Fruit fly (Drosophila melanogaster) whole organism, prepupa: ENCODE data around the gene Shc.

Source experiments
- Blimp-1 ChIP-seq: fragments of 200-800 bp; sonication (Bioruptor generic); optimal IDR thresholded peaks from 3 replicates; lab custom pipeline; 2017; ENCODE audit warnings: missing biosample characterization, missing genetic modification characterization, mild to moderate bottlenecking, moderate library complexity, missing genetic modification reagents
- CG10631 ChIP-seq: fragments of 200-800 bp; sonication (Bioruptor generic); optimal IDR thresholded peaks from 2 replicates; lab custom pipeline; 2016; ENCODE audit warnings: missing biosample characterization, missing genetic modification characterization
- CG11762 ChIP-seq: fragments of 200-800 bp; sonication (Bioruptor generic); optimal IDR thresholded peaks from 3 replicates; lab custom pipeline; 2016; ENCODE audit warnings: missing biosample characterization, missing genetic modification characterization; ENCODE audit not compliant: insufficient read depth
- CG11902 ChIP-seq: fragments of 200-800 bp; sonication (Bioruptor generic); optimal IDR thresholded peaks from 3 replicates; lab custom pipeline; 2016; ENCODE audit warnings: missing biosample characterization, missing genetic modification characterization
- CG15336 ChIP-seq: fragments of 200-800 bp; sonication (Bioruptor generic); IDR thresholded peaks from 2 replicates; pipeline ENCODE4 v1.3.6; 2022; ENCODE audit warnings: missing biosample characterization, missing genetic modification characterization
- CG1621 ChIP-seq: fragments of 200-800 bp; sonication (Bioruptor generic); optimal IDR thresholded peaks from 3 replicates; lab custom pipeline; 2018; ENCODE audit warnings: missing biosample characterization, mild to moderate bottlenecking, missing genetic modification characterization
- CG16779 ChIP-seq: fragments of 200-800 bp; sonication (Bioruptor generic); optimal IDR thresholded peaks from 3 replicates; lab custom pipeline; 2017; ENCODE audit warnings: missing biosample characterization, mild to moderate bottlenecking, missing genetic modification characterization
- CG3032 ChIP-seq: fragments of 200-800 bp; optimal IDR thresholded peaks from 2 replicates; lab custom pipeline; 2019; ENCODE audit warnings: missing biosample characterization, mild to moderate bottlenecking, missing genetic modification characterization, moderate library complexity
- CG31627 ChIP-seq: fragments of 200-800 bp; sonication (Bioruptor generic); optimal IDR thresholded peaks from 3 replicates; lab custom pipeline; 2016; ENCODE audit warnings: missing biosample characterization, missing genetic modification characterization
- CG32006 ChIP-seq: fragments of 200-800 bp; sonication (Bioruptor generic); optimal IDR thresholded peaks from 3 replicates; lab custom pipeline; 2017; ENCODE audit warnings: missing biosample characterization, mild to moderate bottlenecking, missing genetic modification characterization
- CG3919 ChIP-seq: fragments of 200-800 bp; sonication (Bioruptor generic); optimal IDR thresholded peaks from 3 replicates; lab custom pipeline; 2016; ENCODE audit warnings: missing biosample characterization, missing genetic modification characterization
- CG4318 ChIP-seq: fragments of 200-800 bp; sonication (Bioruptor generic); optimal IDR thresholded peaks from 3 replicates; lab custom pipeline; 2017; ENCODE audit warnings: missing biosample characterization, mild to moderate bottlenecking, missing genetic modification characterization
- CG6163 ChIP-seq: fragments of 200-800 bp; sonication (Bioruptor generic); IDR thresholded peaks from 3 replicates; pipeline ENCODE4 v1.3.6; 2022; ENCODE audit warnings: missing biosample characterization, missing genetic modification characterization
- CG6276 ChIP-seq: fragments of 200-800 bp; sonication (Bioruptor generic); optimal IDR thresholded peaks from 2 replicates; lab custom pipeline; 2017; ENCODE audit warnings: missing biosample characterization, mild to moderate bottlenecking, missing genetic modification characterization
- CG6792 ChIP-seq: fragments of 200-800 bp; sonication (Bioruptor generic); optimal IDR thresholded peaks from 3 replicates; lab custom pipeline; 2016; ENCODE audit warnings: missing biosample characterization, missing genetic modification characterization
- CG6808 ChIP-seq: fragments of 200-800 bp; sonication (Bioruptor generic); optimal IDR thresholded peaks from 3 replicates; lab custom pipeline; 2017; ENCODE audit warnings: missing biosample characterization, missing genetic modification characterization, mild to moderate bottlenecking, moderate library complexity, missing genetic modification reagents
- CG7368 ChIP-seq: fragments of 200-800 bp; sonication (Bioruptor generic); optimal IDR thresholded peaks from 3 replicates; lab custom pipeline; 2016; ENCODE audit warnings: missing biosample characterization, missing genetic modification characterization
- CG8119 ChIP-seq: fragments of 200-800 bp; sonication (Bioruptor generic); IDR thresholded peaks from 3 replicates; pipeline ENCODE4 v1.3.6; 2022; ENCODE audit warnings: missing biosample characterization, missing genetic modification characterization
- CG8319 ChIP-seq: fragments of 200-800 bp; sonication (Bioruptor generic); optimal IDR thresholded peaks from 3 replicates; lab custom pipeline; 2016; ENCODE audit warnings: missing biosample characterization, missing genetic modification characterization
- CG8632 ChIP-seq: fragments of 200-800 bp; sonication (Bioruptor generic); optimal IDR thresholded peaks from 3 replicates; lab custom pipeline; 2016; ENCODE audit warnings: missing biosample characterization, missing genetic modification characterization
- Eip75B ChIP-seq: fragments of 200-800 bp; sonication (Bioruptor generic); optimal IDR thresholded peaks from 3 replicates; lab custom pipeline; 2016; ENCODE audit warnings: missing biosample characterization, missing genetic modification characterization
- Eip78C ChIP-seq: fragments of 200-800 bp; sonication (Bioruptor generic); peaks from one replicate; lab custom pipeline; 2016; ENCODE audit warnings: missing biosample characterization, missing genetic modification characterization
- Eip93F ChIP-seq: fragments of 200-800 bp; sonication (Bioruptor generic); optimal IDR thresholded peaks from 2 replicates; lab custom pipeline; 2016; ENCODE audit warnings: missing biosample characterization, mild to moderate bottlenecking, missing genetic modification characterization
- Ets21C ChIP-seq: fragments of 200-800 bp; sonication (Bioruptor generic); optimal IDR thresholded peaks from 3 replicates; lab custom pipeline; 2016; ENCODE audit warnings: missing biosample characterization, missing genetic modification characterization
- Gug ChIP-seq: fragments of 200-800 bp; sonication (Bioruptor generic); IDR thresholded peaks from 2 replicates; pipeline ENCODE4 v1.3.6; 2022; ENCODE audit warnings: missing biosample characterization, missing genetic modification characterization
- Hr38 ChIP-seq: sonication (Bioruptor generic); optimal IDR thresholded peaks from 2 replicates; lab custom pipeline; 2016; ENCODE audit warnings: missing biosample characterization, missing genetic modification characterization
- Hr39 ChIP-seq: fragments of 200-800 bp; sonication (Bioruptor generic); optimal IDR thresholded peaks from 2 replicates; lab custom pipeline; 2016; ENCODE audit warnings: missing biosample characterization, missing genetic modification characterization
- Lpt ChIP-seq: fragments of 200-800 bp; sonication (Bioruptor generic); optimal IDR thresholded peaks from 3 replicates; lab custom pipeline; 2016; ENCODE audit warnings: missing biosample characterization, missing genetic modification characterization
- Met ChIP-seq: fragments of 200-800 bp; sonication (Bioruptor generic); optimal IDR thresholded peaks from 3 replicates; lab custom pipeline; 2016; ENCODE audit warnings: missing biosample characterization, missing genetic modification characterization
- OdsH ChIP-seq: fragments of 200-800 bp; sonication (Bioruptor generic); optimal IDR thresholded peaks from 3 replicates; lab custom pipeline; 2016; ENCODE audit warnings: missing biosample characterization, missing genetic modification characterization
- Smox ChIP-seq: fragments of 200-800 bp; sonication (Bioruptor generic); optimal IDR thresholded peaks from 3 replicates; lab custom pipeline; 2016; ENCODE audit warnings: missing biosample characterization, missing genetic modification characterization
- Sox102F ChIP-seq: fragments of 200-800 bp; sonication (Bioruptor generic); optimal IDR thresholded peaks from 2 replicates; lab custom pipeline; 2016; ENCODE audit warnings: missing biosample characterization, mild to moderate bottlenecking, missing genetic modification characterization
- Sox14 ChIP-seq: fragments of 200-800 bp; sonication (Bioruptor generic); optimal IDR thresholded peaks from 3 replicates; lab custom pipeline; 2016; ENCODE audit warnings: missing biosample characterization, missing genetic modification characterization
- Sox15 ChIP-seq: fragments of 200-800 bp; sonication (Bioruptor generic); optimal IDR thresholded peaks from 3 replicates; lab custom pipeline; 2016; ENCODE audit warnings: missing biosample characterization, missing genetic modification characterization
- achi ChIP-seq: fragments of 200-800 bp; sonication (Bioruptor generic); optimal IDR thresholded peaks from 3 replicates; lab custom pipeline; 2016; ENCODE audit warnings: missing biosample characterization, missing genetic modification characterization
- acj6 ChIP-seq: fragments of 200-800 bp; sonication (Bioruptor generic); optimal IDR thresholded peaks from 3 replicates; lab custom pipeline; 2016; ENCODE audit warnings: missing biosample characterization, missing genetic modification characterization
- cyc ChIP-seq: fragments of 200-800 bp; sonication (Bioruptor generic); optimal IDR thresholded peaks from 3 replicates; lab custom pipeline; 2016; ENCODE audit warnings: missing biosample characterization, missing genetic modification characterization
- dac ChIP-seq: fragments of 200-800 bp; sonication (Bioruptor generic); optimal IDR thresholded peaks from 2 replicates; lab custom pipeline; 2017; ENCODE audit warnings: missing biosample characterization, mild to moderate bottlenecking, missing genetic modification characterization
- dsx ChIP-seq: fragments of 200-800 bp; optimal IDR thresholded peaks from 3 replicates; lab custom pipeline; 2019; ENCODE audit warnings: missing biosample characterization, mild to moderate bottlenecking, missing genetic modification characterization, moderate library complexity; ENCODE audit not compliant: poor library complexity, severe bottlenecking
- eg ChIP-seq: fragments of 200-800 bp; sonication (Bioruptor generic); IDR thresholded peaks from 3 replicates; pipeline ENCODE4 v1.3.6; 2022; ENCODE audit warnings: missing biosample characterization, missing genetic modification characterization
- esn ChIP-seq: fragments of 200-800 bp; sonication (Bioruptor generic); optimal IDR thresholded peaks from 2 replicates; lab custom pipeline; 2016; ENCODE audit warnings: missing biosample characterization, mild to moderate bottlenecking, missing genetic modification characterization, moderate library complexity
- fd59A ChIP-seq: fragments of 200-800 bp; sonication (Bioruptor generic); optimal IDR thresholded peaks from 2 replicates; lab custom pipeline; 2017; ENCODE audit warnings: missing biosample characterization, mild to moderate bottlenecking, missing genetic modification characterization, missing genetic modification reagents
- fkh ChIP-seq: fragments of 200-800 bp; sonication (Bioruptor generic); optimal IDR thresholded peaks from 3 replicates; lab custom pipeline; 2017; ENCODE audit warnings: missing biosample characterization, mild to moderate bottlenecking, missing genetic modification characterization, moderate library complexity
- lz ChIP-seq: fragments of 200-800 bp; sonication (Bioruptor generic); optimal IDR thresholded peaks from 3 replicates; lab custom pipeline; 2016; ENCODE audit warnings: missing biosample characterization, missing genetic modification characterization
- net ChIP-seq: fragments of 200-800 bp; sonication (Bioruptor generic); optimal IDR thresholded peaks from 3 replicates; lab custom pipeline; 2016; ENCODE audit warnings: missing biosample characterization, missing genetic modification characterization
- salr ChIP-seq, 2 experiments: fragments of 200-800 bp; sonication (Bioruptor generic); optimal IDR thresholded peaks; 3 replicates each; lab custom pipeline; 2016 to 2018; ENCODE audit warnings: missing biosample characterization in 2 of 2, missing genetic modification characterization in 2 of 2, mild to moderate bottlenecking in 1 of 2
- spab ChIP-seq: fragments of 200-800 bp; sonication (Bioruptor generic); optimal IDR thresholded peaks from 2 replicates; lab custom pipeline; 2017; ENCODE audit warnings: missing biosample characterization, mild to moderate bottlenecking, missing genetic modification characterization, missing genetic modification reagents
- ss ChIP-seq, 2 experiments: fragments of 200-800 bp; sonication (Bioruptor generic); optimal IDR thresholded peaks; 2 replicates in 1 of 2; 3 replicates in 1 of 2; lab custom pipeline; 2017 to 2018; ENCODE audit warnings: mild to moderate bottlenecking in 2 of 2, missing biosample characterization in 2 of 2, missing genetic modification characterization in 2 of 2, moderate library complexity in 1 of 2
- svp ChIP-seq: fragments of 200-800 bp; sonication (Bioruptor generic); peaks from one replicate; lab custom pipeline; 2016; ENCODE audit warnings: missing biosample characterization, missing genetic modification characterization
- topi ChIP-seq: fragments of 200-800 bp; sonication (Bioruptor generic); optimal IDR thresholded peaks from 3 replicates; lab custom pipeline; 2016; ENCODE audit warnings: missing biosample characterization, missing genetic modification characterization
- vri ChIP-seq: fragments of 200-800 bp; sonication (Bioruptor generic); optimal IDR thresholded peaks from 3 replicates; lab custom pipeline; 2016; ENCODE audit warnings: missing biosample characterization, mild to moderate bottlenecking, missing genetic modification characterization

Shc gene

dm6 chr3L:9410754-9411423, 15.9 kb upstream of the Shc start, which contains the start of the genes CG4022 and Cpsf5:
TSS of gene CG4022 (minus strand) at chr3L:9410832.
TSS of gene Cpsf5 (plus strand) at chr3L:9411038.
- TF ChIP-seq CG7368 (GFP tag; lab: Kevin White, UChicago) (peak; percentile 56), Hr39 (peak; percentile 62), esn (GFP tag; lab: Kevin White, UChicago) (peak; percentile 82), Sox15 (GFP tag; lab: Kevin White, UChicago) (peak; percentile 46), CG16779 (tag; lab: Kevin White, UChicago) (no peak), CG6808 (GFP tag; lab: Kevin White, UChicago) (peak; percentile 36), dac (no peak), Blimp-1 (GFP tag; lab: Kevin White, UChicago) (no peak), CG11902 (GFP tag; lab: Kevin White, UChicago) (peak; percentile 4), CG8319 (GFP tag; lab: Kevin White, UChicago) (no peak), Gug (GFP tag; lab: Robert Waterston, UW) (no peak; the same call in 1 of the 2 replicates), Eip78C (GFP tag; lab: Kevin White, UChicago) (peak; percentile 91), fkh (peak; percentile 99), svp (no peak), Sox14 (GFP tag; lab: Kevin White, UChicago) (peak; percentile 70), OdsH (GFP tag; lab: Kevin White, UChicago) (peak; percentile 79), spab (GFP tag; lab: Kevin White, UChicago) (no peak), CG6792 (GFP tag; lab: Kevin White, UChicago) (peak; percentile 64), CG8119 (GFP tag; lab: Robert Waterston, UW) (peak; percentile 73), dsx (GFP tag; lab: Kevin White, UChicago) (peak; percentile 41), fd59A (GFP tag; lab: Kevin White, UChicago) (no peak), CG4318 (GFP tag; lab: Kevin White, UChicago) (no peak), CG8632 (GFP tag; lab: Kevin White, UChicago) (peak; percentile 29), Hr38 (GFP tag; lab: Kevin White, UChicago) (no peak), Lpt (GFP tag; lab: Kevin White, UChicago) (peak; percentile 49), CG3919 (peak; percentile 67), CG31627 (peak; percentile 67), CG11762 (GFP tag; lab: Kevin White, UChicago) (peak; percentile 45), CG10631 (GFP tag; lab: Kevin White, UChicago) (peak; percentile 79), CG15336 (peak; percentile 79), vri (GFP tag; lab: Kevin White, UChicago) (peak; percentile 65), Smox (GFP tag; lab: Kevin White, UChicago) (peak; percentile 71), acj6 (GFP tag; lab: Kevin White, UChicago) (peak; percentile 77), Eip75B (GFP tag; lab: Kevin White, UChicago) (peak; percentile 78), CG1621 (tag; lab: Kevin White, UChicago) (peak; percentile 36), topi (GFP tag; lab: Kevin White, UChicago) (peak; percentile 70), Ets21C (GFP tag; lab: Kevin White, UChicago) (peak; percentile 46), achi (GFP tag; lab: Kevin White, UChicago) (peak; percentile 77), Sox102F (peak; percentile 77), ss (GFP tag; optimal IDR thresholded peaks at IDR 0.05; lab: Kevin White, UChicago) (peak; percentile 34 to 47), lz (GFP tag; lab: Kevin White, UChicago) (peak; percentile 76), cyc (GFP tag; lab: Kevin White, UChicago) (peak; percentile 62), salr (GFP tag; optimal IDR thresholded peaks at IDR 0.05; lab: Kevin White, UChicago) (no peak), CG3032 (tag; lab: Kevin White, UChicago) (peak; percentile 75), Eip93F (GFP tag; lab: Kevin White, UChicago) (peak; percentile 69), eg (GFP tag; lab: Robert Waterston, UW) (peak; percentile 83; the same call in 2 of the 3 replicates), CG6163 (peak; percentile 79), Met (GFP tag; lab: Kevin White, UChicago) (peak; percentile 74), CG6276 (no peak), CG32006 (peak; percentile 82), net (GFP tag; lab: Kevin White, UChicago) (peak; percentile 54)
